Fruit fly (Drosophila melanogaster) whole organism, prepupa: ENCODE measurements around the gene Hers.

Experiments used
- CG10631 ChIP-seq: fragments of 200-800 bp; sonication (Bioruptor generic); optimal IDR thresholded peaks from 2 replicates; lab custom pipeline; 2016; ENCODE audit warnings: missing biosample characterization, missing genetic modification characterization
- CG10669 ChIP-seq: fragments of 200-800 bp; sonication (Bioruptor generic); optimal IDR thresholded peaks from 3 replicates; lab custom pipeline; 2018; ENCODE audit warnings: missing biosample characterization, mild to moderate bottlenecking, missing genetic modification characterization, moderate library complexity
- CG11294 ChIP-seq: fragments of 200-800 bp; sonication (Bioruptor generic); IDR thresholded peaks from 2 replicates; pipeline ENCODE4 v1.3.6; 2022; ENCODE audit warnings: missing biosample characterization, missing genetic modification characterization
- CG11762 ChIP-seq: fragments of 200-800 bp; sonication (Bioruptor generic); optimal IDR thresholded peaks from 3 replicates; lab custom pipeline; 2016; ENCODE audit warnings: missing biosample characterization, missing genetic modification characterization; ENCODE audit not compliant: insufficient read depth
- CG11902 ChIP-seq: fragments of 200-800 bp; sonication (Bioruptor generic); optimal IDR thresholded peaks from 3 replicates; lab custom pipeline; 2016; ENCODE audit warnings: missing biosample characterization, missing genetic modification characterization
- CG15336 ChIP-seq: fragments of 200-800 bp; sonication (Bioruptor generic); IDR thresholded peaks from 2 replicates; pipeline ENCODE4 v1.3.6; 2022; ENCODE audit warnings: missing biosample characterization, missing genetic modification characterization
- CG1621 ChIP-seq: fragments of 200-800 bp; sonication (Bioruptor generic); optimal IDR thresholded peaks from 3 replicates; lab custom pipeline; 2018; ENCODE audit warnings: missing biosample characterization, mild to moderate bottlenecking, missing genetic modification characterization
- CG16779 ChIP-seq: fragments of 200-800 bp; sonication (Bioruptor generic); optimal IDR thresholded peaks from 3 replicates; lab custom pipeline; 2017; ENCODE audit warnings: missing biosample characterization, mild to moderate bottlenecking, missing genetic modification characterization
- CG3032 ChIP-seq: fragments of 200-800 bp; optimal IDR thresholded peaks from 2 replicates; lab custom pipeline; 2019; ENCODE audit warnings: missing biosample characterization, mild to moderate bottlenecking, missing genetic modification characterization, moderate library complexity
- CG31627 ChIP-seq: fragments of 200-800 bp; sonication (Bioruptor generic); optimal IDR thresholded peaks from 3 replicates; lab custom pipeline; 2016; ENCODE audit warnings: missing biosample characterization, missing genetic modification characterization
- CG32006 ChIP-seq: fragments of 200-800 bp; sonication (Bioruptor generic); optimal IDR thresholded peaks from 3 replicates; lab custom pipeline; 2017; ENCODE audit warnings: missing biosample characterization, mild to moderate bottlenecking, missing genetic modification characterization
- CG34406 ChIP-seq: fragments of 200-800 bp; sonication (Bioruptor generic); optimal IDR thresholded peaks from 3 replicates; lab custom pipeline; 2016; ENCODE audit warnings: missing biosample characterization, missing genetic modification characterization
- CG3919 ChIP-seq: fragments of 200-800 bp; sonication (Bioruptor generic); optimal IDR thresholded peaks from 3 replicates; lab custom pipeline; 2016; ENCODE audit warnings: missing biosample characterization, missing genetic modification characterization
- CG6163 ChIP-seq: fragments of 200-800 bp; sonication (Bioruptor generic); IDR thresholded peaks from 3 replicates; pipeline ENCODE4 v1.3.6; 2022; ENCODE audit warnings: missing biosample characterization, missing genetic modification characterization
- CG6276 ChIP-seq: fragments of 200-800 bp; sonication (Bioruptor generic); optimal IDR thresholded peaks from 2 replicates; lab custom pipeline; 2017; ENCODE audit warnings: missing biosample characterization, mild to moderate bottlenecking, missing genetic modification characterization
- CG6792 ChIP-seq: fragments of 200-800 bp; sonication (Bioruptor generic); optimal IDR thresholded peaks from 3 replicates; lab custom pipeline; 2016; ENCODE audit warnings: missing biosample characterization, missing genetic modification characterization
- CG6808 ChIP-seq: fragments of 200-800 bp; sonication (Bioruptor generic); optimal IDR thresholded peaks from 3 replicates; lab custom pipeline; 2017; ENCODE audit warnings: missing biosample characterization, missing genetic modification characterization, mild to moderate bottlenecking, moderate library complexity, missing genetic modification reagents
- CG9139 ChIP-seq: fragments of 200-800 bp; sonication (Bioruptor generic); optimal IDR thresholded peaks from 3 replicates; lab custom pipeline; 2017; ENCODE audit warnings: missing biosample characterization, mild to moderate bottlenecking, missing genetic modification characterization
- Eip75B ChIP-seq: fragments of 200-800 bp; sonication (Bioruptor generic); optimal IDR thresholded peaks from 3 replicates; lab custom pipeline; 2016; ENCODE audit warnings: missing biosample characterization, missing genetic modification characterization
- Eip78C ChIP-seq: fragments of 200-800 bp; sonication (Bioruptor generic); peaks from one replicate; lab custom pipeline; 2016; ENCODE audit warnings: missing biosample characterization, missing genetic modification characterization
- Eip93F ChIP-seq: fragments of 200-800 bp; sonication (Bioruptor generic); optimal IDR thresholded peaks from 2 replicates; lab custom pipeline; 2016; ENCODE audit warnings: missing biosample characterization, mild to moderate bottlenecking, missing genetic modification characterization
- Ets21C ChIP-seq: fragments of 200-800 bp; sonication (Bioruptor generic); optimal IDR thresholded peaks from 3 replicates; lab custom pipeline; 2016; ENCODE audit warnings: missing biosample characterization, missing genetic modification characterization
- Ets96B ChIP-seq: fragments of 200-800 bp; optimal IDR thresholded peaks from 2 replicates; lab custom pipeline; 2019; ENCODE audit warnings: missing biosample characterization, mild to moderate bottlenecking, missing genetic modification characterization, moderate library complexity
- Gug ChIP-seq: fragments of 200-800 bp; sonication (Bioruptor generic); IDR thresholded peaks from 2 replicates; pipeline ENCODE4 v1.3.6; 2022; ENCODE audit warnings: missing biosample characterization, missing genetic modification characterization
- Hr38 ChIP-seq: sonication (Bioruptor generic); optimal IDR thresholded peaks from 2 replicates; lab custom pipeline; 2016; ENCODE audit warnings: missing biosample characterization, missing genetic modification characterization
- Hr4 ChIP-seq: fragments of 200-800 bp; sonication (Bioruptor generic); optimal IDR thresholded peaks from 3 replicates; lab custom pipeline; 2016; ENCODE audit warnings: missing biosample characterization, missing genetic modification characterization
- Lpt ChIP-seq: fragments of 200-800 bp; sonication (Bioruptor generic); optimal IDR thresholded peaks from 3 replicates; lab custom pipeline; 2016; ENCODE audit warnings: missing biosample characterization, missing genetic modification characterization
- Met ChIP-seq: fragments of 200-800 bp; sonication (Bioruptor generic); optimal IDR thresholded peaks from 3 replicates; lab custom pipeline; 2016; ENCODE audit warnings: missing biosample characterization, missing genetic modification characterization
- OdsH ChIP-seq: fragments of 200-800 bp; sonication (Bioruptor generic); optimal IDR thresholded peaks from 3 replicates; lab custom pipeline; 2016; ENCODE audit warnings: missing biosample characterization, missing genetic modification characterization
- Smox ChIP-seq: fragments of 200-800 bp; sonication (Bioruptor generic); optimal IDR thresholded peaks from 3 replicates; lab custom pipeline; 2016; ENCODE audit warnings: missing biosample characterization, missing genetic modification characterization
- Sox102F ChIP-seq: fragments of 200-800 bp; sonication (Bioruptor generic); optimal IDR thresholded peaks from 2 replicates; lab custom pipeline; 2016; ENCODE audit warnings: missing biosample characterization, mild to moderate bottlenecking, missing genetic modification characterization
- Sox14 ChIP-seq: fragments of 200-800 bp; sonication (Bioruptor generic); optimal IDR thresholded peaks from 3 replicates; lab custom pipeline; 2016; ENCODE audit warnings: missing biosample characterization, missing genetic modification characterization
- Sox15 ChIP-seq: fragments of 200-800 bp; sonication (Bioruptor generic); optimal IDR thresholded peaks from 3 replicates; lab custom pipeline; 2016; ENCODE audit warnings: missing biosample characterization, missing genetic modification characterization
- achi ChIP-seq: fragments of 200-800 bp; sonication (Bioruptor generic); optimal IDR thresholded peaks from 3 replicates; lab custom pipeline; 2016; ENCODE audit warnings: missing biosample characterization, missing genetic modification characterization
- acj6 ChIP-seq: fragments of 200-800 bp; sonication (Bioruptor generic); optimal IDR thresholded peaks from 3 replicates; lab custom pipeline; 2016; ENCODE audit warnings: missing biosample characterization, missing genetic modification characterization
- cyc ChIP-seq: fragments of 200-800 bp; sonication (Bioruptor generic); optimal IDR thresholded peaks from 3 replicates; lab custom pipeline; 2016; ENCODE audit warnings: missing biosample characterization, missing genetic modification characterization
- dac ChIP-seq: fragments of 200-800 bp; sonication (Bioruptor generic); optimal IDR thresholded peaks from 2 replicates; lab custom pipeline; 2017; ENCODE audit warnings: missing biosample characterization, mild to moderate bottlenecking, missing genetic modification characterization
- eg ChIP-seq: fragments of 200-800 bp; sonication (Bioruptor generic); IDR thresholded peaks from 3 replicates; pipeline ENCODE4 v1.3.6; 2022; ENCODE audit warnings: missing biosample characterization, missing genetic modification characterization
- fd59A ChIP-seq: fragments of 200-800 bp; sonication (Bioruptor generic); optimal IDR thresholded peaks from 2 replicates; lab custom pipeline; 2017; ENCODE audit warnings: missing biosample characterization, mild to moderate bottlenecking, missing genetic modification characterization, missing genetic modification reagents
- fd85E ChIP-seq: fragments of 200-800 bp; sonication (Bioruptor generic); optimal IDR thresholded peaks from 3 replicates; lab custom pipeline; 2016; ENCODE audit warnings: missing biosample characterization, missing genetic modification characterization
- net ChIP-seq: fragments of 200-800 bp; sonication (Bioruptor generic); optimal IDR thresholded peaks from 3 replicates; lab custom pipeline; 2016; ENCODE audit warnings: missing biosample characterization, missing genetic modification characterization
- pdm3 ChIP-seq: fragments of 200-800 bp; sonication (Bioruptor generic); optimal IDR thresholded peaks from 3 replicates; lab custom pipeline; 2016; ENCODE audit warnings: missing biosample characterization, missing genetic modification characterization
- salr ChIP-seq, 2 experiments: fragments of 200-800 bp; sonication (Bioruptor generic); optimal IDR thresholded peaks; 3 replicates each; lab custom pipeline; 2016 to 2018; ENCODE audit warnings: missing biosample characterization in 2 of 2, missing genetic modification characterization in 2 of 2, mild to moderate bottlenecking in 1 of 2
- ss ChIP-seq, 2 experiments: fragments of 200-800 bp; sonication (Bioruptor generic); optimal IDR thresholded peaks; 2 replicates in 1 of 2; 3 replicates in 1 of 2; lab custom pipeline; 2017 to 2018; ENCODE audit warnings: mild to moderate bottlenecking in 2 of 2, missing biosample characterization in 2 of 2, missing genetic modification characterization in 2 of 2, moderate library complexity in 1 of 2
- svp ChIP-seq: fragments of 200-800 bp; sonication (Bioruptor generic); peaks from one replicate; lab custom pipeline; 2016; ENCODE audit warnings: missing biosample characterization, missing genetic modification characterization
- topi ChIP-seq: fragments of 200-800 bp; sonication (Bioruptor generic); optimal IDR thresholded peaks from 3 replicates; lab custom pipeline; 2016; ENCODE audit warnings: missing biosample characterization, missing genetic modification characterization

The Hers gene

DNA sequence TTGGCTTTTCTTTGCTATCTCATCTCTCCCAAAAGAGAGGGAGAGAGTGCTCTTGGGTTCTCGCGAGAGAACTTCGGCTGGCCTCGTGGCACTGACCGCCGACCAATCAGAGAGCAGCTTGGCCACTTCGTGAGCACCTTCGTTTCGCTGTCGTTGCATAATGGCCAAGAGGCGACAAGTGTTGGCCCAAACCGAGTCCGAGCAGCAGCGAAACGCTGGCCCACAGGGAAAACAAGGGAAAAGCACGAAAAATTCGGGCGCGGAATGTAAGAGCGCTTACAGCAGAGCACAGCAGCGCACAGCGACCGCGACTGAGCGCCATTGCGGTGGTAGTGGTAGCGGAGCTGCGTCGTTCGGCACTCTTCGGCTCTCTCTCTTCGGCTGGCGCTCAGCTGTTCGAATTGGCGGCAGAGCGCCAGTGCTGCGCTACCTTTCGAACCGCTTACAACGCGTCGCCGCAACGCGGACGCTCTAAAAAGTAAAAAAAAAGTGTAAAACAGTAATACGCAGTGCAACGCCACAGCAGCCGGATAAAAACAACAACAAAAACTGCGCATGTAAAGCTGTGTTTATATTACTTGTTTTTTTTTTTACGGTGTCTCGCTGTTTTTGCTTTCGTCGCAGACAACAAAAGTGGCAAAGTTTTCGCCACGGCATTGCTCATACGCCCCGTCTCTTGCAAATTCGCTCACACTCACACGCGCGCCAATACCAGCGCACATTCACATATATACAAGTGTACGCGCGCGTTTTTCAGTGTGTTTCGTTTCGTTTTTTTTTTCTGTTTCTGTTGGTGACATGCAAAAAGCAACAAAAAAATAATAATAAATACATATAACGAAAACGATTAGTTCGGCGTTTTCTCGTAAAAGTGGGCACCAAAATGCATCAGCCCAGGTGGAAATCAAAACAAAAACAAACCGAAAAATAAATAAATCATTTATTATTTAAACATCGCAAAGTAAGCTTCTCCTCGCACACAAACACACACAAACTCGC lies 21.3 kb downstream of the Hers start (continued):
- TF ChIP-seq achi (GFP tag; lab: Kevin White, UChicago) (peak; percentile 46), Hr4 (GFP tag; lab: Kevin White, UChicago) (no peak), salr (GFP tag; optimal IDR thresholded peaks at IDR 0.05; lab: Kevin White, UChicago) (peak; percentile 13 to 64), Eip78C (GFP tag; lab: Kevin White, UChicago) (peak; percentile 77), pdm3 (GFP tag; lab: Kevin White, UChicago) (peak; percentile 42), CG11902 (no peak), CG31627 (GFP tag; lab: Kevin White, UChicago) (no peak), Sox102F (GFP tag; lab: Kevin White, UChicago) (no peak)
- TF ChIP-seq, all 60 proteins: peak for 42

DNA sequence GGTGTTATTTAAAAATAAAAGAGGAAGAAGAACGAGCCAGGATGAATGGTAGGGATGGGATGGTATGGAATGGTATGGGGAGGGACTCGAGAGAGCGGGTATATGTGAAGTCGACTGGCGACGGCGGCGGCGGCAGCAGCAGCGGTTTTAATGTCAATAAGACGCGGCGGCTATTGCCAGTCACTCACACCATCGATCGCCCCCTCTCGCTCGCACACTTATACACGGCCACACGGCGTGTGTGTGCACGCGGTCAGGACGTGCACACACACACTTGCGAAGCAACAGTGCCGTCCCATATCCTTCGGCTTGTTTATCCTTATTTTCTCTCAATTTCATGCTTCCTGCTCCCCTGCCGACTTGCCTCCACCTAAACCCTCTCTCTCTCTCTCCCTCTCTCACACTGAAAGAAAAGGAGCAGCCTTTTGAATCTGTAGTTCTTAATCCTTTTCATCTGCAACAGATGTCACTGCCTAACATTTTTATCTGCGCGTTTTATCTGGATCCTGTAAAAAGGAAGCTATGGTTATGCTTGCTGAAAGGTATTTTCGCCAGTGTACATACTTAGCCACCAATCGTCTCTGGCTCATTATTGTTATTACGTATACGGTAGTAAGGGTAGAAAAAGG lies 23.3 kb downstream of the Hers start:
- TF ChIP-seq CG15336 (GFP tag; lab: Robert Waterston, UW), result peak; percentile 37; the same call in 1 of the 2 replicates
- TF ChIP-seq pdm3 (GFP tag; lab: Kevin White, UChicago), result peak; percentile 81
- peak; percentile 82 for TF ChIP-seq CG6163 (GFP tag; lab: Robert Waterston, UW)
- peak; percentile 85 for TF ChIP-seq cyc (GFP tag; lab: Kevin White, UChicago)
- peak; percentile 14; the same call in 1 of the 2 replicates for TF ChIP-seq CG11294
- peak; percentile 43 for TF ChIP-seq CG11762 (GFP tag; lab: Kevin White, UChicago)
- TF ChIP-seq fd59A, result peak; percentile 62
- TF ChIP-seq OdsH, result peak; percentile 71
- TF ChIP-seq Ets21C (GFP tag; lab: Kevin White, UChicago), result peak; percentile 70
- peak; percentile 18 for TF ChIP-seq Lpt (GFP tag; lab: Kevin White, UChicago)
- TF ChIP-seq topi, result peak; percentile 79
- peak; percentile 85 for TF ChIP-seq svp (GFP tag; lab: Kevin White, UChicago)
- TF ChIP-seq CG11902, result peak; percentile 57
- peak; percentile 78 for TF ChIP-seq Eip75B
- TF ChIP-seq CG9139 (GFP tag; lab: Kevin White, UChicago), result peak; percentile 28
- TF ChIP-seq CG16779 (tag; lab: Kevin White, UChicago), result no peak
- peak; percentile 63 for TF ChIP-seq CG34406
- TF ChIP-seq Ets96B, result peak; percentile 67
- peak; percentile 90 for TF ChIP-seq Eip78C (GFP tag; lab: Kevin White, UChicago)
- TF ChIP-seq dac (GFP tag; lab: Kevin White, UChicago), result peak; percentile 32
- TF ChIP-seq Sox15 (GFP tag; lab: Kevin White, UChicago), result peak; percentile 61
- peak; percentile 77 for TF ChIP-seq acj6 (GFP tag; lab: Kevin White, UChicago)
- TF ChIP-seq Eip93F, result no peak
- TF ChIP-seq CG6276 (GFP tag; lab: Kevin White, UChicago), result no peak
- TF ChIP-seq CG1621, result peak; percentile 72
- peak; percentile 80 for TF ChIP-seq Met (GFP tag; lab: Kevin White, UChicago)
- peak; percentile 63; the same call in 2 of the 3 replicates for TF ChIP-seq eg (GFP tag; lab: Robert Waterston, UW)
- TF ChIP-seq CG32006 (GFP tag; lab: Kevin White, UChicago), result peak; percentile 66
- TF ChIP-seq CG3919 (GFP tag; lab: Kevin White, UChicago), result peak; percentile 74
- no peak for TF ChIP-seq Hr38 (GFP tag; lab: Kevin White, UChicago)
- TF ChIP-seq fd85E, result no peak
- TF ChIP-seq CG10631 (GFP tag; lab: Kevin White, UChicago), result peak; percentile 76
- peak; percentile 28 to 61 for TF ChIP-seq ss (GFP tag; optimal IDR thresholded peaks at IDR 0.05; lab: Kevin White, UChicago)
- TF ChIP-seq CG10669 (GFP tag; lab: Kevin White, UChicago), result peak; percentile 78
- TF ChIP-seq achi (GFP tag; lab: Kevin White, UChicago), result peak; percentile 67
- peak; percentile 73 for TF ChIP-seq Smox (GFP tag; lab: Kevin White, UChicago)
- TF ChIP-seq CG3032, result peak; percentile 64
- TF ChIP-seq CG6792 (GFP tag; lab: Kevin White, UChicago), result peak; percentile 75
- peak; percentile 75 for TF ChIP-seq Sox14 (GFP tag; lab: Kevin White, UChicago)
- TF ChIP-seq CG6808, result peak; percentile 50
- TF ChIP-seq net, result peak; percentile 65
- no peak for TF ChIP-seq Gug (GFP tag; lab: Robert Waterston, UW)
